Fruit fly (Drosophila melanogaster): ENCODE results near the gene CG7368.

The CG7368 gene

dm6 chr3L:11551949-11552348 is 45.1 kb upstream of the CG7368 start (continued):
- TF ChIP-seq Chrac-16 (GFP tag; optimal IDR thresholded peaks at IDR 0.05) (peak; percentile 45), sr (GFP tag; IDR thresholded peaks at IDR 0.05) (no peak), CG9609 (GFP tag; optimal IDR thresholded peaks at IDR 0.05) (no peak), slp2 (GFP tag; optimal IDR thresholded peaks at IDR 0.05) (no peak), CG5180 (GFP tag; optimal IDR thresholded peaks at IDR 0.05) (peak; percentile 27), CG11456 (GFP tag; IDR thresholded peaks at IDR 0.05) (no peak), cad (GFP tag; optimal IDR thresholded peaks at IDR 0.05) (no peak), CG15011 (GFP tag; optimal IDR thresholded peaks at IDR 0.05) (no peak), Sox100B (GFP tag; optimal IDR thresholded peaks at IDR 0.05) (peak; percentile 9), CG1024 (GFP tag; IDR thresholded peaks at IDR 0.05) (no peak), CkIIα-i1 (GFP tag; IDR thresholded peaks at IDR 0.05) (no peak), sim (GFP tag; IDR thresholded peaks at IDR 0.05) (no peak), ab (GFP tag; optimal IDR thresholded peaks at IDR 0.05) (no peak), CG5953 (GFP tag; IDR thresholded peaks at IDR 0.05) (no peak), da (GFP tag; optimal IDR thresholded peaks at IDR 0.05) (no peak), fd64A (GFP tag; optimal IDR thresholded peaks at IDR 0.05) (no peak), Hmr (GFP tag; optimal IDR thresholded peaks at IDR 0.05) (no peak), CG6765 (GFP tag; optimal IDR thresholded peaks at IDR 0.05) (no peak), hb (GFP tag; IDR thresholded peaks at IDR 0.05; ENCODE audit: partially characterized antibody) (no peak), CG12104 (GFP tag; optimal IDR thresholded peaks at IDR 0.05) (no peak), CG6175 (GFP tag; IDR thresholded peaks at IDR 0.05) (no peak), CG14710 (tag; optimal IDR thresholded peaks at IDR 0.05) (peak; percentile 59), br (optimal IDR thresholded peaks at IDR 0.05) (no peak), CG10274 (GFP tag; optimal IDR thresholded peaks at IDR 0.05) (no peak), pzg (GFP tag; optimal IDR thresholded peaks at IDR 0.05) (no peak), CG15073 (GFP tag; optimal IDR thresholded peaks at IDR 0.05) (no peak), Elba2 (GFP tag; optimal IDR thresholded peaks at IDR 0.05) (no peak), wor (GFP tag; IDR thresholded peaks at IDR 0.05) (no peak), CG2889 (GFP tag; IDR thresholded peaks at IDR 0.05) (no peak), CG14860 (GFP tag; IDR thresholded peaks at IDR 0.05; ENCODE audit: partially characterized antibody) (no peak), BEAF-32 (GFP tag; optimal IDR thresholded peaks at IDR 0.05) (no peak), CG3163 (GFP tag; optimal IDR thresholded peaks at IDR 0.05) (no peak), zfh1 (GFP tag; IDR thresholded peaks at IDR 0.05) (peak; percentile 54; the same call in 1 of the 3 replicates), Lhr (GFP tag; optimal IDR thresholded peaks at IDR 0.05) (no peak), GATAe (GFP tag; conservative IDR thresholded peaks at IDR 0.05) (no peak), HHEX (GFP tag; optimal IDR thresholded peaks at IDR 0.05) (no peak), Adf1 (GFP tag; IDR thresholded peaks at IDR 0.05) (no peak), CG32772 (GFP tag; IDR thresholded peaks at IDR 0.05) (no peak), odd (GFP tag; optimal IDR thresholded peaks at IDR 0.05) (no peak), Dad (GFP tag; optimal IDR thresholded peaks at IDR 0.05) (no peak), CG10543 (GFP tag; optimal IDR thresholded peaks at IDR 0.05) (no peak), E2f1 (GFP tag; IDR thresholded peaks at IDR 0.05) (peak; percentile 52), Lpt (GFP tag; optimal IDR thresholded peaks at IDR 0.05) (no peak), CG10431 (GFP tag; optimal IDR thresholded peaks at IDR 0.05) (no peak), CG8924 (tag; optimal IDR thresholded peaks at IDR 0.05) (peak; percentile 44), Hr51 (GFP tag; optimal IDR thresholded peaks at IDR 0.05) (peak in 1 of 2 experiments; percentile 20), chinmo (GFP tag; IDR thresholded peaks at IDR 0.05; ENCODE audit: partially characterized antibody) (no peak), scrt (GFP tag; optimal IDR thresholded peaks at IDR 0.05) (no peak), jumu (GFP tag; optimal IDR thresholded peaks at IDR 0.05) (peak; percentile 14), Ets65A (GFP tag) (peak; percentile 82), Lim3 (GFP tag; IDR thresholded peaks at IDR 0.05) (no peak), HLHmδ (GFP tag; optimal IDR thresholded peaks at IDR 0.05) (no peak), CG6272 (GFP tag; IDR thresholded peaks at IDR 0.05) (peak; percentile 14; the same call in 1 of the 2 replicates)

Data from whole organism, embryonic.